Fruit fly (Drosophila melanogaster) Kc167 (cell line): ENCODE measurements around the gene CG33290.

Source experiments
- Sin3A ChIP-seq: fragments of >200 bp; optimal IDR thresholded peaks from 2 replicates; lab custom pipeline; 2018; ENCODE audit warnings: missing external identifiers
- insv ChIP-seq: fragments of >200 bp; optimal IDR thresholded peaks from 3 replicates; lab custom pipeline; 2018; ENCODE audit warnings: missing external identifiers
- psq ChIP-seq: fragments of >200 bp; optimal IDR thresholded peaks from 2 replicates; lab custom pipeline; 2017; ENCODE audit warnings: missing external identifiers

- TF ChIP-seq insv (lab: Kevin White, UChicago) (no peak), Sin3A (lab: Kevin White, UChicago) (no peak), psq (lab: Kevin White, UChicago) (no peak)
Measured at dm6 chr3L:21568254-21568653, 26.1 kb downstream of the CG33290 start.
